Worm (Caenorhabditis elegans): ENCODE measurements around the gene clec-42.
A peak's percentile ranks its signal among the peaks of the same experiment; 100 is the strongest.

clec-42 gene

DNA sequence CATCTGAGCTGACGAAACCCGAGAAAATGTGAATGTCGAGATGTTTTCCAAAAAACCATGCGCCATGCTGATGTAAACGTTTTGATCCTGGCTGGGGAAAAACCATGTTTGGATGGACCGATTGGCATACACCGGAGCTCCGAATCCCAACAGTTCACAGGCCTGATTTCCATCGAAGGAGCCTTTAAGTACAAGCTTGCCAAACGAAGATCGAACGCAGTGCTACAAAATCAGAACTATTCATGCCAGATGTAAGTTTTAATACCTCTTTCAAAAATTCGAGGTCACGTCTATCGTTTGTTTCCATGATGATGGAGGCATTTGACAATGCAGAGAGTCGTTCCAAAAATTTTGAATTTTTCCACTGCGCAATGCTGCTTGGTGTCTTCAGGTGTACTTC is 44.6 kb downstream of the clec-42 start (continued):
- TF ChIP-seq dpl-1 (GFP tag; optimal IDR thresholded peaks at IDR 0.05), result no peak
- no peak for TF ChIP-seq nhr-90 (tag; optimal IDR thresholded peaks at IDR 0.05)
- TF ChIP-seq rpc-1 (optimal IDR thresholded peaks at IDR 0.05), result no peak
- no peak for TF ChIP-seq rpc-1 (tag; optimal IDR thresholded peaks at IDR 0.05)
- TF ChIP-seq ceh-27 (GFP tag; optimal IDR thresholded peaks at IDR 0.05), result no peak

DNA sequence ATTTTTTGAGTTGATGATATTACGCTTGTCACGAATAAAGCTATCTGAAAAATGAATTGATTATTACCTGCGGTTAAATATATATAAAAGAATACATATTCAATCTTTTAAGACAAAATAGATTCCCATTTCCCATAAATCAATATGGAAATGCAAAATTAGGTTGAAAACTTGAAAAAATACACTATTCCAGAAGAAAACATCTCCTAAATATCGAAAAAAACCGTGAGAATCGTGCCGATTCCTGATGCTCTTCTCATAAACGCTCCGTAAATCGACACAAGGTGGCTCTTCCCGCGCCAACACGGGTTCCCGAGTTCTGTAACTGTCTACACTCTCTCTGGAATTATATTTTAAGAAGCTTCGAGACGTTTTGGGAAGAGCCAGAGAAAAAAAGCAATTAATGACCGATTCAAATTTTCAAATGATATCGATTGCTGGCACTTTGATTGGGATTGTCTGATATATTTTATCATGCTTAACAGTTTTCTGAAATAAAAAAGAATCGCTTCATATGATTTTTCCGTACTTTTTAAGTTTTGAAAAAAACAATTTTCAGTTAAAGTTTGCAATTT is 45.6 kb downstream of the clec-42 start, which contains the start of gene R10E8.3:
R10E8.3 (minus strand) TSS at position 51 of the 575 bp plus-strand sequence.
- TF ChIP-seq ztf-22 (GFP tag; optimal IDR thresholded peaks at IDR 0.05) (no peak), nhr-120 (GFP tag; IDR thresholded peaks at IDR 0.05) (no peak), Y79H2A.3 (GFP tag; conservative IDR thresholded peaks at IDR 0.05) (no peak), let-526 (GFP tag; IDR thresholded peaks at IDR 0.05) (no peak), B0336.3 (GFP tag; IDR thresholded peaks at IDR 0.05) (no peak), die-1 (tag; optimal IDR thresholded peaks at IDR 0.05) (no peak), hlh-12 (tag; optimal IDR thresholded peaks at IDR 0.05) (no peak), ztf-18 (tag; optimal IDR thresholded peaks at IDR 0.05) (no peak), T26A5.8 (tag; optimal IDR thresholded peaks at IDR 0.05) (no peak), atf-7 (tag; optimal IDR thresholded peaks at IDR 0.05) (no peak), aptf-3 (GFP tag; IDR thresholded peaks at IDR 0.05) (no peak), ceh-79 (tag; optimal IDR thresholded peaks at IDR 0.05) (no peak), lsy-27 (tag; optimal IDR thresholded peaks at IDR 0.05; ENCODE audit: borderline replicate concordance, insufficient read depth) (no peak), cebp-2 (GFP tag; IDR thresholded peaks at IDR 0.05) (no peak), snpc-3.4 (tag; optimal IDR thresholded peaks at IDR 0.05) (no peak), nfyb-1 (GFP tag; IDR thresholded peaks at IDR 0.05) (no peak), lag-1 (GFP tag; IDR thresholded peaks at IDR 0.05) (no peak), egl-18 (GFP tag; IDR thresholded peaks at IDR 0.05) (no peak), B0035.1 (tag; optimal IDR thresholded peaks at IDR 0.05) (no peak)

- TF ChIP-seq lin-40 (tag; optimal IDR thresholded peaks at IDR 0.05) (no peak), let-607 (tag; optimal IDR thresholded peaks at IDR 0.05) (peak in 1 of 2 experiments; percentile 5), xnd-1 (tag; optimal IDR thresholded peaks at IDR 0.05) (no peak), rec-8 (tag; optimal IDR thresholded peaks at IDR 0.05) (no peak), repo-1 (tag; optimal IDR thresholded peaks at IDR 0.05) (no peak), cebp-1 (GFP tag; IDR thresholded peaks at IDR 0.05) (no peak), cebp-1 (tag; optimal IDR thresholded peaks at IDR 0.05) (peak; percentile 14), pbrm-1 (GFP tag; IDR thresholded peaks at IDR 0.05) (no peak), attf-5 (GFP tag; optimal IDR thresholded peaks at IDR 0.05) (peak; percentile 26), lir-1 (GFP tag; conservative IDR thresholded peaks at IDR 0.05) (no peak), attf-3 (GFP tag; conservative IDR thresholded peaks at IDR 0.05) (no peak), T26A5.8 (tag; optimal IDR thresholded peaks at IDR 0.05) (no peak), nhr-80 (tag; optimal IDR thresholded peaks at IDR 0.05) (peak; percentile 65), mcd-1 (GFP tag; IDR thresholded peaks at IDR 0.05) (peak; percentile 61; the same call in 1 of the 2 replicates), hlh-12 (tag; optimal IDR thresholded peaks at IDR 0.05) (no peak), hmg-20 (GFP tag; IDR thresholded peaks at IDR 0.05) (no peak), nhr-90 (tag; optimal IDR thresholded peaks at IDR 0.05) (no peak), sptf-2 (GFP tag; optimal IDR thresholded peaks at IDR 0.05) (no peak)
These were observed 50.1 kb downstream of the clec-42 start, which contains the start of gene R10E8.8 for ce11 chrV:18241328-18241727. TSS of gene R10E8.8 (minus strand) at chrV:18241670.
